Worm (Caenorhabditis elegans) whole organism, L2 larva: ENCODE measurements around the gene his-41.

ENCODE experiments used
- R02D3.7 ChIP-seq: fragments of 150-350 bp; optimal IDR thresholded peaks from 2 replicates; lab custom pipeline; 2014; ENCODE audit warnings: missing biosample characterization, missing genetic modification characterization
- ZK546.5 ChIP-seq: sonication (generic microtip); optimal IDR thresholded peaks from 2 replicates; lab custom pipeline; 2017; ENCODE audit warnings: missing biosample characterization, missing genetic modification characterization
- aly-2 ChIP-seq: fragments of 150-350 bp; optimal IDR thresholded peaks from 2 replicates; lab custom pipeline; 2014; ENCODE audit warnings: missing biosample characterization, missing genetic modification characterization
- ama-1 ChIP-seq: fragments of 150-350 bp; optimal IDR thresholded peaks from 2 replicates; lab custom pipeline; 2018; ENCODE audit warnings: inconsistent platforms
- blmp-1 ChIP-seq: sonication (generic microtip); optimal IDR thresholded peaks from 2 replicates; lab custom pipeline; 2017; ENCODE audit warnings: missing genetic modification characterization, mild to moderate bottlenecking, missing compliant biosample characterization, antibody characterized with exemption, moderate library complexity; ENCODE audit not compliant: insufficient read depth
- ceh-16 ChIP-seq: fragments of 150-350 bp; optimal IDR thresholded peaks from 2 replicates; lab custom pipeline; 2014; ENCODE audit warnings: missing biosample characterization, missing genetic modification characterization
- crh-2 ChIP-seq: sonication (generic microtip); optimal IDR thresholded peaks from 2 replicates; lab custom pipeline; 2017; ENCODE audit warnings: missing biosample characterization, missing genetic modification characterization
- dmd-4 ChIP-seq: sonication (generic microtip); optimal IDR thresholded peaks from 2 replicates; lab custom pipeline; 2017; ENCODE audit warnings: missing biosample characterization, missing genetic modification characterization
- mab-5 ChIP-seq: fragments of 150-350 bp; optimal IDR thresholded peaks from 2 replicates; lab custom pipeline; 2014; ENCODE audit warnings: missing biosample characterization, missing genetic modification characterization
- nhr-237 ChIP-seq: fragments of 150-350 bp; optimal IDR thresholded peaks from 2 replicates; lab custom pipeline; 2014; ENCODE audit warnings: missing biosample characterization, missing genetic modification characterization
- peb-1 ChIP-seq: fragments of 150-350 bp; optimal IDR thresholded peaks from 2 replicates; lab custom pipeline; 2014; ENCODE audit warnings: missing biosample characterization, missing genetic modification characterization
- unc-39 ChIP-seq: fragments of 150-350 bp; optimal IDR thresholded peaks from 2 replicates; lab custom pipeline; 2014; ENCODE audit warnings: missing biosample characterization, missing genetic modification characterization

ce11 chrV:9545238-9545709 is at the start of gene his-41, which contains the start of gene his-35:
- TF ChIP-seq unc-39 (tag; lab: Kevin White, UChicago): no peak
- TF ChIP-seq nhr-237 (tag; lab: Kevin White, UChicago): no peak
- TF ChIP-seq dmd-4 (tag; lab: Kevin White, UChicago): no peak
- TF ChIP-seq ama-1: peak; percentile 77
- no peak for TF ChIP-seq aly-2 (tag; lab: Kevin White, UChicago)
- TF ChIP-seq blmp-1 (tag; lab: Kevin White, UChicago): no peak
- peak; percentile 51 for TF ChIP-seq crh-2 (tag; lab: Kevin White, UChicago)
- TF ChIP-seq ceh-16 (tag; lab: Kevin White, UChicago): no peak
- TF ChIP-seq mab-5 (tag; lab: Kevin White, UChicago): no peak
- TF ChIP-seq peb-1 (tag; lab: Kevin White, UChicago): no peak
- TF ChIP-seq R02D3.7 (tag; lab: Kevin White, UChicago): no peak
- no peak for TF ChIP-seq ZK546.5 (tag; lab: Kevin White, UChicago)
